Worm (Caenorhabditis elegans) whole organism, L2 larva: ENCODE data around the gene Y41E3.1.

Source experiments
- C34F6.9 ChIP-seq: fragments of 150-350 bp; optimal IDR thresholded peaks from 2 replicates; lab custom pipeline; 2014; ENCODE audit warnings: missing biosample characterization, missing genetic modification characterization
- F13H6.1 ChIP-seq: sonication (generic microtip); optimal IDR thresholded peaks from 2 replicates; lab custom pipeline; 2016; ENCODE audit warnings: missing genetic modification characterization, missing compliant biosample characterization
- R02D3.7 ChIP-seq: fragments of 150-350 bp; optimal IDR thresholded peaks from 2 replicates; lab custom pipeline; 2014; ENCODE audit warnings: missing biosample characterization, missing genetic modification characterization
- Y55F3AM.14 ChIP-seq: fragments of 200-800 bp; sonication (Bioruptor generic); optimal IDR thresholded peaks from 2 replicates; lab custom pipeline; 2018; ENCODE audit warnings: mild to moderate bottlenecking, missing genetic modification characterization, missing compliant biosample characterization
- alr-1 ChIP-seq: fragments of 150-350 bp; optimal IDR thresholded peaks from 2 replicates; lab custom pipeline; 2014; ENCODE audit warnings: missing biosample characterization, missing genetic modification characterization
- aly-2 ChIP-seq: fragments of 150-350 bp; optimal IDR thresholded peaks from 2 replicates; lab custom pipeline; 2014; ENCODE audit warnings: missing biosample characterization, missing genetic modification characterization
- ama-1 ChIP-seq: fragments of 150-350 bp; optimal IDR thresholded peaks from 2 replicates; lab custom pipeline; 2018; ENCODE audit warnings: inconsistent platforms
- ceh-16 ChIP-seq: fragments of 150-350 bp; optimal IDR thresholded peaks from 2 replicates; lab custom pipeline; 2014; ENCODE audit warnings: missing biosample characterization, missing genetic modification characterization
- crh-2 ChIP-seq: sonication (generic microtip); optimal IDR thresholded peaks from 2 replicates; lab custom pipeline; 2017; ENCODE audit warnings: missing biosample characterization, missing genetic modification characterization
- elt-3 ChIP-seq: sonication (generic microtip); optimal IDR thresholded peaks from 2 replicates; lab custom pipeline; 2017; ENCODE audit warnings: missing biosample characterization, missing genetic modification characterization
- gmeb-1 ChIP-seq: fragments of 150-350 bp; optimal IDR thresholded peaks from 2 replicates; lab custom pipeline; 2014; ENCODE audit warnings: missing biosample characterization, missing genetic modification characterization
- lin-11 ChIP-seq: fragments of 150-350 bp; sonication (generic microtip); optimal IDR thresholded peaks from 2 replicates; lab custom pipeline; 2014; ENCODE audit warnings: missing biosample characterization, missing genetic modification characterization, inconsistent platforms, mixed read lengths
- lin-13 ChIP-seq: fragments of 150-350 bp; optimal IDR thresholded peaks from 2 replicates; lab custom pipeline; 2014; ENCODE audit warnings: missing biosample characterization, missing genetic modification reagents, missing genetic modification characterization
- lsy-2 ChIP-seq, 2 experiments: fragments of 150-350 bp in 1 of 2; sonication (generic microtip) in 1 of 2; optimal IDR thresholded peaks; 2 replicates each; lab custom pipeline; 2014 to 2017; ENCODE audit warnings: missing biosample characterization in 2 of 2, missing genetic modification characterization in 2 of 2
- mbf-1 ChIP-seq: sonication (generic microtip); optimal IDR thresholded peaks from 2 replicates; lab custom pipeline; 2017; ENCODE audit warnings: missing biosample characterization, missing genetic modification characterization
- mdl-1 ChIP-seq, 2 experiments: fragments of 150-350 bp in 1 of 2; sonication (generic microtip) in 1 of 2; optimal IDR thresholded peaks; 2 replicates each; lab custom pipeline; 2017; ENCODE audit warnings: missing biosample characterization in 2 of 2, missing genetic modification characterization in 2 of 2
- nhr-10 ChIP-seq: sonication (generic microtip); optimal IDR thresholded peaks from 2 replicates; lab custom pipeline; 2017; ENCODE audit warnings: missing biosample characterization, missing genetic modification characterization
- nhr-12 ChIP-seq: fragments of 150-350 bp; optimal IDR thresholded peaks from 2 replicates; lab custom pipeline; 2014; ENCODE audit warnings: missing biosample characterization, missing genetic modification characterization
- nhr-129 ChIP-seq: fragments of 150-350 bp; optimal IDR thresholded peaks from 2 replicates; lab custom pipeline; 2014; ENCODE audit warnings: missing biosample characterization, missing genetic modification characterization
- nhr-23 ChIP-seq: fragments of 150-350 bp; optimal IDR thresholded peaks from 2 replicates; lab custom pipeline; 2014; ENCODE audit warnings: missing biosample characterization, missing genetic modification reagents, missing genetic modification characterization
- nhr-237 ChIP-seq: fragments of 150-350 bp; optimal IDR thresholded peaks from 2 replicates; lab custom pipeline; 2014; ENCODE audit warnings: missing biosample characterization, missing genetic modification characterization
- nhr-25 ChIP-seq: fragments of 150-350 bp; sonication (generic microtip); optimal IDR thresholded peaks from 3 replicates; lab custom pipeline; 2014; ENCODE audit warnings: missing biosample characterization, missing genetic modification characterization
- peb-1 ChIP-seq: fragments of 150-350 bp; optimal IDR thresholded peaks from 2 replicates; lab custom pipeline; 2014; ENCODE audit warnings: missing biosample characterization, missing genetic modification characterization
- sem-4 ChIP-seq: fragments of 150-350 bp; optimal IDR thresholded peaks from 2 replicates; lab custom pipeline; 2014; ENCODE audit warnings: missing biosample characterization, missing genetic modification reagents, missing genetic modification characterization
- skn-1 ChIP-seq: sonication (generic microtip); optimal IDR thresholded peaks from 2 replicates; lab custom pipeline; 2017; ENCODE audit warnings: missing biosample characterization, missing genetic modification characterization
- sma-3 ChIP-seq: sonication (generic microtip); optimal IDR thresholded peaks from 2 replicates; lab custom pipeline; 2016; ENCODE audit warnings: missing genetic modification reagents, missing genetic modification characterization, missing compliant biosample characterization
- unc-39 ChIP-seq: fragments of 150-350 bp; optimal IDR thresholded peaks from 2 replicates; lab custom pipeline; 2014; ENCODE audit warnings: missing biosample characterization, missing genetic modification characterization
- unc-55 ChIP-seq: fragments of 150-350 bp; sonication (generic microtip); optimal IDR thresholded peaks from 3 replicates; lab custom pipeline; 2014; ENCODE audit warnings: missing biosample characterization, missing genetic modification reagents, missing genetic modification characterization
- zag-1 ChIP-seq: fragments of 150-350 bp; optimal IDR thresholded peaks from 2 replicates; lab custom pipeline; 2014; ENCODE audit warnings: missing biosample characterization, missing genetic modification characterization
- ztf-1 ChIP-seq: fragments of 200-800 bp; sonication (Bioruptor generic); conservative IDR thresholded peaks from 2 replicates; pipeline ENCODE4 v1.3.6; 2022; ENCODE audit warnings: missing genetic modification characterization, missing compliant biosample characterization
- ztf-4 ChIP-seq: fragments of 150-350 bp; optimal IDR thresholded peaks from 2 replicates; lab custom pipeline; 2014; ENCODE audit warnings: missing biosample characterization, missing genetic modification characterization

Gene Y41E3.1

ce11 chrIV:14959375-14959774 lies 701 bp upstream of the Y41E3.1 start (continued):
- TF ChIP-seq sem-4 (tag; lab: Kevin White, UChicago) (no peak), ama-1 (lab: Kevin White, UChicago) (no peak), alr-1 (tag; lab: Kevin White, UChicago) (no peak)
- TF ChIP-seq, all 48 proteins: peak for 14

DNA sequence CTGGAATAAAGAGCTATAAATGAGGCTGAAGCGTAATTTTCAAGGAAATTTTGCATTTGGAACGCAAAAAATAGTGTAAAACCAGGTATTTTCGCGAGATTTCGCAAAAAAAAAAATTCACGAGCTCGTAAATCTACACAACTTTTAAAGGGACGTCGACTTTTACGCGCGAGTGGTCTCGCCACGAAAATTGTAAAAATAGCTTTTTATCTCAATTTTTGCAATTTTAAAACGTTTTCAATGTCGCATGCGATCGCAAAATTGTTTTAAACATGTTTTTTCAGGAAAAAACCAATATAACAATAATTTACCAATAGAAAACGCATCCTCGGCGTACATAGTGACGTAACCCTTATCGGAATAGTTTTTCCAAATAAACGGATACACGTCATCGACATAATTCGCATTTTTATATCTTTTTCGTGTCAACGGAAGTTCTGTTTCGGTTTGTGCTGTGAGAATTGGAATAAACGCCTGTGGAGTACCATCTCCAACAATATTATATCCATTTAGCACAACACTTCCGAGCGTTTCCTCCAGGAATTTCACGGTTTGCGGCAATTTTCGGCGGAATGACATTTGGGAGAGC lies 1.9 kb downstream of the Y41E3.1 start:
- TF ChIP-seq C34F6.9 (tag; lab: Kevin White, UChicago) (no peak), unc-55 (GFP tag; lab: Kevin White, UChicago) (peak; percentile 11), alr-1 (tag; lab: Kevin White, UChicago) (no peak), lsy-2 (tag; optimal IDR thresholded peaks at IDR 0.05; lab: Kevin White, UChicago) (peak in 1 of 2 experiments; percentile 19), mbf-1 (tag; lab: Kevin White, UChicago) (no peak), nhr-129 (tag; lab: Kevin White, UChicago) (peak; percentile 7), R02D3.7 (tag; lab: Kevin White, UChicago) (peak; percentile 57)

ce11 chrIV:14954842-14955241 lies 3.8 kb downstream of the Y41E3.1 start:
- TF ChIP-seq crh-2 (tag; lab: Kevin White, UChicago) (no peak), nhr-129 (tag; lab: Kevin White, UChicago) (peak; percentile 6), lsy-2 (tag; optimal IDR thresholded peaks at IDR 0.05; lab: Kevin White, UChicago) (peak in 1 of 2 experiments; percentile 69)

ce11 chrIV:14953802-14954201 lies 4.9 kb downstream of the Y41E3.1 start:
- TF ChIP-seq ztf-1 (GFP tag; lab: Robert Waterston, UW): no peak
- TF ChIP-seq zag-1: no peak
- no peak for TF ChIP-seq lsy-2 (tag; optimal IDR thresholded peaks at IDR 0.05; lab: Kevin White, UChicago)
- TF ChIP-seq nhr-25 (tag; lab: Kevin White, UChicago): no peak
- TF ChIP-seq mbf-1 (tag; lab: Kevin White, UChicago): no peak
- no peak for TF ChIP-seq skn-1 (tag; lab: Kevin White, UChicago)
- no peak for TF ChIP-seq sem-4 (tag; lab: Kevin White, UChicago)
- no peak for TF ChIP-seq unc-39 (tag; lab: Kevin White, UChicago)
- TF ChIP-seq crh-2 (tag; lab: Kevin White, UChicago): no peak
- no peak for TF ChIP-seq nhr-12
- TF ChIP-seq aly-2 (tag; lab: Kevin White, UChicago): no peak
- TF ChIP-seq lin-11: no peak
- TF ChIP-seq nhr-10: no peak
- no peak for TF ChIP-seq gmeb-1 (tag; lab: Kevin White, UChicago)
- TF ChIP-seq C34F6.9 (tag; lab: Kevin White, UChicago): no peak
- no peak for TF ChIP-seq peb-1 (tag; lab: Kevin White, UChicago)
- TF ChIP-seq elt-3 (tag; lab: Kevin White, UChicago): no peak

ce11 chrIV:14950468-14950867 lies 8.2 kb downstream of the Y41E3.1 start, which contains the start of gene Y41E3.22:
TSS of gene Y41E3.22 (plus strand) at chrIV:14950710.
- TF ChIP-seq nhr-23 (tag; lab: Kevin White, UChicago) (no peak), nhr-12 (no peak), nhr-129 (tag; lab: Kevin White, UChicago) (no peak), elt-3 (tag; lab: Kevin White, UChicago) (no peak), sma-3 (no peak), aly-2 (tag; lab: Kevin White, UChicago) (no peak), unc-55 (GFP tag; lab: Kevin White, UChicago) (no peak), unc-39 (tag; lab: Kevin White, UChicago) (no peak), R02D3.7 (tag; lab: Kevin White, UChicago) (no peak), mdl-1 (tag; optimal IDR thresholded peaks at IDR 0.05; lab: Kevin White, UChicago) (no peak), lin-13 (GFP tag; lab: Kevin White, UChicago) (no peak), F13H6.1 (tag; lab: Kevin White, UChicago) (no peak), mbf-1 (tag; lab: Kevin White, UChicago) (no peak), nhr-10 (no peak), gmeb-1 (tag; lab: Kevin White, UChicago) (no peak), skn-1 (tag; lab: Kevin White, UChicago) (no peak), nhr-237 (no peak)
- TF ChIP-seq, all 48 proteins: peak for 0

- no peak for TF ChIP-seq C34F6.9 (tag; lab: Kevin White, UChicago)
- TF ChIP-seq ceh-16 (tag; lab: Kevin White, UChicago): no peak
- TF ChIP-seq crh-2 (tag; lab: Kevin White, UChicago): no peak
- TF ChIP-seq ztf-4 (tag; lab: Kevin White, UChicago): no peak
- no peak for TF ChIP-seq Y55F3AM.14 (GFP tag; lab: Kevin White, UChicago)
These were observed 9.6 kb downstream of the Y41E3.1 start for ce11 chrIV:14949048-14949447.
